Worm (Caenorhabditis elegans): ENCODE results near the gene emb-1.

The emb-1 gene

ce11 chrIII:5201267-5201666, 28.0 kb downstream of the emb-1 start (continued):
- no peak for TF ChIP-seq alr-1 (tag; optimal IDR thresholded peaks at IDR 0.05)
- peak; percentile 97 for TF ChIP-seq fos-1 (tag; optimal IDR thresholded peaks at IDR 0.05)
- no peak for TF ChIP-seq nhr-77 (tag; optimal IDR thresholded peaks at IDR 0.05)
- TF ChIP-seq nhr-21 (tag; optimal IDR thresholded peaks at IDR 0.05), result peak; percentile 25
- no peak for TF ChIP-seq ztf-1 (GFP tag; conservative IDR thresholded peaks at IDR 0.05)
- no peak for TF ChIP-seq ztf-11 (tag; optimal IDR thresholded peaks at IDR 0.05)
- TF ChIP-seq zag-1 (tag; optimal IDR thresholded peaks at IDR 0.05), result no peak
- TF ChIP-seq sma-3 (GFP tag; optimal IDR thresholded peaks at IDR 0.05), result peak; percentile 44
- no peak for TF ChIP-seq lin-13 (GFP tag; optimal IDR thresholded peaks at IDR 0.05)
- no peak for TF ChIP-seq aly-2 (tag; optimal IDR thresholded peaks at IDR 0.05)

- TF ChIP-seq egl-27 (tag; optimal IDR thresholded peaks at IDR 0.05), result peak; percentile 51
- peak; percentile 70 for TF ChIP-seq blmp-1 (tag; optimal IDR thresholded peaks at IDR 0.05; ENCODE audit: insufficient read depth)
- peak; percentile 45 for TF ChIP-seq unc-55 (GFP tag; optimal IDR thresholded peaks at IDR 0.05)
- TF ChIP-seq ztf-11 (tag; optimal IDR thresholded peaks at IDR 0.05), result no peak
- no peak for TF ChIP-seq nhr-77 (tag; optimal IDR thresholded peaks at IDR 0.05)
- peak; percentile 7 to 51 for TF ChIP-seq lsy-2 (tag; optimal IDR thresholded peaks at IDR 0.05)
- peak; percentile 54 for TF ChIP-seq F13H6.1 (tag; optimal IDR thresholded peaks at IDR 0.05)
- TF ChIP-seq nhr-25 (tag; optimal IDR thresholded peaks at IDR 0.05), result peak; percentile 92
- peak; percentile 63 for TF ChIP-seq sma-3 (GFP tag; optimal IDR thresholded peaks at IDR 0.05)
- TF ChIP-seq nhr-21 (tag; optimal IDR thresholded peaks at IDR 0.05), result peak; percentile 55
- TF ChIP-seq sma-9 (GFP tag; optimal IDR thresholded peaks at IDR 0.05), result peak; percentile 80
- no peak for TF ChIP-seq sma-9 (tag; optimal IDR thresholded peaks at IDR 0.05)
- no peak for TF ChIP-seq lin-39 (tag; optimal IDR thresholded peaks at IDR 0.05)
- TF ChIP-seq nhr-6 (tag; optimal IDR thresholded peaks at IDR 0.05), result peak; percentile 71
- peak; percentile 54 for TF ChIP-seq gmeb-1 (tag; optimal IDR thresholded peaks at IDR 0.05)
- TF ChIP-seq lin-13 (GFP tag; optimal IDR thresholded peaks at IDR 0.05), result peak; percentile 55
- peak; percentile 51 for TF ChIP-seq ztf-4 (tag; optimal IDR thresholded peaks at IDR 0.05)
- peak; percentile 74 for TF ChIP-seq C34F6.9 (tag; optimal IDR thresholded peaks at IDR 0.05)
- TF ChIP-seq skn-1 (tag; optimal IDR thresholded peaks at IDR 0.05), result no peak
- TF ChIP-seq fos-1 (tag; optimal IDR thresholded peaks at IDR 0.05), result peak; percentile 85
- TF ChIP-seq peb-1 (tag; optimal IDR thresholded peaks at IDR 0.05), result no peak
- TF ChIP-seq nhr-129 (tag; optimal IDR thresholded peaks at IDR 0.05), result peak; percentile 80
- peak; percentile 86 for TF ChIP-seq crh-2 (tag; optimal IDR thresholded peaks at IDR 0.05)
Observed at ce11 chrIII:5202641-5203040, 29.4 kb downstream of the emb-1 start.

- TF ChIP-seq skn-1 (tag; optimal IDR thresholded peaks at IDR 0.05) (no peak), F13H6.1 (tag; optimal IDR thresholded peaks at IDR 0.05) (no peak), C34F6.9 (tag; optimal IDR thresholded peaks at IDR 0.05) (no peak), blmp-1 (tag; optimal IDR thresholded peaks at IDR 0.05; ENCODE audit: insufficient read depth) (no peak), nhr-77 (tag; optimal IDR thresholded peaks at IDR 0.05) (no peak), R02D3.7 (tag; optimal IDR thresholded peaks at IDR 0.05) (no peak), crh-2 (tag; optimal IDR thresholded peaks at IDR 0.05) (no peak), peb-1 (tag; optimal IDR thresholded peaks at IDR 0.05) (no peak), elt-3 (tag; optimal IDR thresholded peaks at IDR 0.05) (no peak), elt-1 (tag; optimal IDR thresholded peaks at IDR 0.05) (no peak), nhr-25 (tag; optimal IDR thresholded peaks at IDR 0.05) (no peak)
Observed at ce11 chrIII:5203310-5203709, 30.1 kb downstream of the emb-1 start.

- no peak for TF ChIP-seq fos-1 (tag; optimal IDR thresholded peaks at IDR 0.05)
- no peak for TF ChIP-seq nhr-23 (tag; optimal IDR thresholded peaks at IDR 0.05)
- TF ChIP-seq sma-3 (GFP tag; optimal IDR thresholded peaks at IDR 0.05), result no peak
- TF ChIP-seq unc-39 (tag; optimal IDR thresholded peaks at IDR 0.05), result no peak
- TF ChIP-seq aly-2 (tag; optimal IDR thresholded peaks at IDR 0.05), result no peak
- TF ChIP-seq gmeb-1 (tag; optimal IDR thresholded peaks at IDR 0.05), result no peak
- no peak for TF ChIP-seq nhr-77 (tag; optimal IDR thresholded peaks at IDR 0.05)
- TF ChIP-seq nhr-6 (tag; optimal IDR thresholded peaks at IDR 0.05), result no peak
- TF ChIP-seq ztf-1 (GFP tag; conservative IDR thresholded peaks at IDR 0.05), result no peak
- no peak for TF ChIP-seq F13H6.1 (tag; optimal IDR thresholded peaks at IDR 0.05)
- TF ChIP-seq unc-55 (GFP tag; optimal IDR thresholded peaks at IDR 0.05), result no peak
- no peak for TF ChIP-seq lin-11 (tag; optimal IDR thresholded peaks at IDR 0.05)
- TF ChIP-seq mdl-1 (tag; optimal IDR thresholded peaks at IDR 0.05), result no peak
- no peak for TF ChIP-seq lsy-2 (tag; optimal IDR thresholded peaks at IDR 0.05)
Observed at ce11 chrIII:5206861-5207414, 33.7 kb downstream of the emb-1 start, which contains the start of gene morc-1. TSS of gene morc-1 (minus strand) at chrIII:5206911.

Data from whole organism, L2 larva.